Fruit fly (Drosophila melanogaster) S2 (cell line): ENCODE measurements around the gene Con.

Experiments
- CG8478 ChIP-seq: fragments of >200 bp; optimal IDR thresholded peaks from 2 replicates; lab custom pipeline; 2018
- CTCF ChIP-seq, 2 experiments: fragments of >200 bp; optimal IDR thresholded peaks; 2 replicates each; lab custom pipeline; 2018

- no peak for TF ChIP-seq CG8478 (lab: Kevin White, UChicago)
- no peak for TF ChIP-seq CTCF (optimal IDR thresholded peaks at IDR 0.05; lab: Kevin White, UChicago)
Observed at dm6 chr3L:5102050-5102449, 23.2 kb upstream of the Con start.
